Worm (Caenorhabditis elegans) whole organism, late embryonic: ENCODE measurements around the gene mrps-22.

ENCODE experiments used
- C08G9.2 ChIP-seq: sonication (generic microtip); optimal IDR thresholded peaks from 2 replicates; lab custom pipeline; 2016; ENCODE audit warnings: mild to moderate bottlenecking, missing genetic modification characterization, moderate library complexity, missing compliant biosample characterization
- K02D7.2 ChIP-seq: sonication (generic microtip); optimal IDR thresholded peaks from 2 replicates; lab custom pipeline; 2017; ENCODE audit warnings: mild to moderate bottlenecking, missing genetic modification characterization, missing compliant biosample characterization
- K09A11.1 ChIP-seq: sonication (generic microtip); optimal IDR thresholded peaks from 2 replicates; lab custom pipeline; 2017; ENCODE audit warnings: antibody characterized with exemption, mild to moderate bottlenecking, missing genetic modification characterization, missing compliant biosample characterization; ENCODE audit not compliant: insufficient read depth
- T23F11.4 ChIP-seq: fragments of 200-800 bp; sonication (Bioruptor generic); optimal IDR thresholded peaks from 2 replicates; lab custom pipeline; 2018; ENCODE audit warnings: mild to moderate bottlenecking, missing genetic modification characterization, missing compliant biosample characterization
- Y22D7AL.16 ChIP-seq: sonication (generic microtip); optimal IDR thresholded peaks from 2 replicates; lab custom pipeline; 2016; ENCODE audit warnings: missing genetic modification characterization, missing compliant biosample characterization
- ahr-1 ChIP-seq: sonication (generic microtip); optimal IDR thresholded peaks from 2 replicates; lab custom pipeline; 2016; ENCODE audit warnings: missing genetic modification characterization, missing compliant biosample characterization
- ama-1 ChIP-seq: fragments of 150-350 bp; optimal IDR thresholded peaks from 2 replicates; lab custom pipeline; 2014
- ceh-18 ChIP-seq: sonication (generic microtip); optimal IDR thresholded peaks from 2 replicates; lab custom pipeline; 2016; ENCODE audit warnings: missing genetic modification characterization, missing compliant biosample characterization
- ceh-19 ChIP-seq: fragments of 200-800 bp; sonication (Bioruptor generic); optimal IDR thresholded peaks from 2 replicates; lab custom pipeline; 2018; ENCODE audit warnings: mild to moderate bottlenecking, missing genetic modification characterization, missing compliant biosample characterization
- ceh-2 ChIP-seq: sonication (generic microtip); optimal IDR thresholded peaks from 2 replicates; lab custom pipeline; 2016; ENCODE audit warnings: missing genotype, missing genetic modification characterization, missing compliant biosample characterization
- ceh-22 ChIP-seq: sonication (generic microtip); optimal IDR thresholded peaks from 2 replicates; lab custom pipeline; 2017; ENCODE audit warnings: missing biosample characterization, missing genetic modification characterization
- ceh-24 ChIP-seq: sonication (generic microtip); optimal IDR thresholded peaks from 2 replicates; lab custom pipeline; 2016; ENCODE audit warnings: mild to moderate bottlenecking, missing genetic modification characterization, missing compliant biosample characterization
- ceh-30 ChIP-seq: fragments of 150-350 bp; optimal IDR thresholded peaks from 2 replicates; lab custom pipeline; 2014; ENCODE audit warnings: missing biosample characterization, missing genetic modification characterization
- ceh-45 ChIP-seq: fragments of 200-800 bp; sonication (Bioruptor generic); IDR thresholded peaks from 2 replicates; pipeline ENCODE4 v1.3.6; 2022; ENCODE audit warnings: missing genetic modification reagents, missing genetic modification characterization, missing compliant biosample characterization
- ceh-48 ChIP-seq: sonication (generic microtip); optimal IDR thresholded peaks from 2 replicates; lab custom pipeline; 2016; ENCODE audit warnings: missing genetic modification characterization, inconsistent platforms, missing compliant biosample characterization
- ceh-9 ChIP-seq: sonication (generic microtip); optimal IDR thresholded peaks from 2 replicates; lab custom pipeline; 2016; ENCODE audit warnings: mild to moderate bottlenecking, missing genetic modification characterization, inconsistent platforms, missing compliant biosample characterization
- che-1 ChIP-seq: sonication (generic microtip); optimal IDR thresholded peaks from 2 replicates; lab custom pipeline; 2016; ENCODE audit warnings: mild to moderate bottlenecking, missing genetic modification characterization, missing compliant biosample characterization
- dmd-4 ChIP-seq: sonication (generic microtip); optimal IDR thresholded peaks from 2 replicates; lab custom pipeline; 2016; ENCODE audit warnings: borderline replicate concordance, missing genetic modification characterization, missing compliant biosample characterization
- dve-1 ChIP-seq: sonication (generic microtip); optimal IDR thresholded peaks from 2 replicates; lab custom pipeline; 2017; ENCODE audit warnings: antibody characterized with exemption, mild to moderate bottlenecking, missing genetic modification characterization, missing compliant biosample characterization
- elt-2 ChIP-seq: sonication (generic microtip); optimal IDR thresholded peaks from 2 replicates; lab custom pipeline; 2016; ENCODE audit warnings: missing genetic modification reagents, missing genetic modification characterization, missing compliant biosample characterization
- elt-4 ChIP-seq: sonication (generic microtip); optimal IDR thresholded peaks from 2 replicates; lab custom pipeline; 2016; ENCODE audit warnings: missing genetic modification characterization, missing compliant biosample characterization
- ets-4 ChIP-seq: sonication (generic microtip); optimal IDR thresholded peaks from 2 replicates; lab custom pipeline; 2016; ENCODE audit warnings: missing genetic modification characterization, missing compliant biosample characterization
- fax-1 ChIP-seq: sonication (generic microtip); optimal IDR thresholded peaks from 2 replicates; lab custom pipeline; 2016; ENCODE audit warnings: missing genotype, missing genetic modification characterization, missing compliant biosample characterization
- fkh-10 ChIP-seq: fragments of 150-350 bp; optimal IDR thresholded peaks from 2 replicates; lab custom pipeline; 2014; ENCODE audit warnings: missing biosample characterization, missing genetic modification reagents, missing genetic modification characterization
- hlh-13 ChIP-seq: fragments of 200-800 bp; sonication (Bioruptor generic); optimal IDR thresholded peaks from 2 replicates; lab custom pipeline; 2018; ENCODE audit warnings: mild to moderate bottlenecking, missing genetic modification characterization, missing compliant biosample characterization
- hlh-6 ChIP-seq: sonication (generic microtip); optimal IDR thresholded peaks from 2 replicates; lab custom pipeline; 2016; ENCODE audit warnings: missing genotype, missing genetic modification characterization, missing compliant biosample characterization
- lin-11 ChIP-seq: fragments of 200-800 bp; sonication (Bioruptor generic); optimal IDR thresholded peaks from 2 replicates; lab custom pipeline; 2018; ENCODE audit warnings: mild to moderate bottlenecking, missing genetic modification characterization, missing compliant biosample characterization
- nfya-1 ChIP-seq: sonication (generic microtip); optimal IDR thresholded peaks from 2 replicates; lab custom pipeline; 2017; ENCODE audit warnings: missing genetic modification characterization, mild to moderate bottlenecking, missing compliant biosample characterization, antibody characterized with exemption, moderate library complexity
- nhr-232 ChIP-seq: sonication (generic microtip); optimal IDR thresholded peaks from 2 replicates; lab custom pipeline; 2016; ENCODE audit warnings: missing genetic modification characterization, missing compliant biosample characterization
- npax-4 ChIP-seq: sonication (generic microtip); optimal IDR thresholded peaks from 2 replicates; lab custom pipeline; 2016; ENCODE audit warnings: missing genetic modification characterization, missing compliant biosample characterization
- pag-3 ChIP-seq: sonication (generic microtip); optimal IDR thresholded peaks from 2 replicates; lab custom pipeline; 2016; ENCODE audit warnings: missing compliant biosample characterization, missing genetic modification characterization, borderline replicate concordance
- pax-1 ChIP-seq: fragments of 150-350 bp; optimal IDR thresholded peaks from 2 replicates; lab custom pipeline; 2014; ENCODE audit warnings: missing biosample characterization, missing genetic modification characterization
- pha-2 ChIP-seq: sonication (generic microtip); optimal IDR thresholded peaks from 2 replicates; lab custom pipeline; 2017; ENCODE audit warnings: mild to moderate bottlenecking, missing genetic modification characterization, missing compliant biosample characterization
- pros-1 ChIP-seq: fragments of 150-350 bp; optimal IDR thresholded peaks from 2 replicates; lab custom pipeline; 2014; ENCODE audit warnings: missing biosample characterization, missing genetic modification reagents, missing genetic modification characterization
- ref-2 ChIP-seq: sonication (generic microtip); optimal IDR thresholded peaks from 2 replicates; lab custom pipeline; 2016; ENCODE audit warnings: missing genetic modification characterization, missing compliant biosample characterization
- rnt-1 ChIP-seq: sonication (generic microtip); optimal IDR thresholded peaks from 2 replicates; lab custom pipeline; 2016; ENCODE audit warnings: missing genetic modification characterization, missing compliant biosample characterization
- sdc-2 ChIP-seq: sonication (generic microtip); optimal IDR thresholded peaks from 2 replicates; lab custom pipeline; 2016; ENCODE audit warnings: missing genotype, missing genetic modification characterization, missing compliant biosample characterization
- sox-4 ChIP-seq: sonication (generic microtip); optimal IDR thresholded peaks from 2 replicates; lab custom pipeline; 2017; ENCODE audit warnings: mild to moderate bottlenecking, missing genetic modification characterization, inconsistent platforms, missing compliant biosample characterization
- tbx-2 ChIP-seq: sonication (generic microtip); optimal IDR thresholded peaks from 2 replicates; lab custom pipeline; 2016; ENCODE audit warnings: missing genetic modification characterization, missing compliant biosample characterization
- ttx-3 ChIP-seq: sonication (generic microtip); optimal IDR thresholded peaks from 2 replicates; lab custom pipeline; 2016; ENCODE audit warnings: missing genetic modification reagents, missing genetic modification characterization, missing compliant biosample characterization
- unc-3 ChIP-seq, 2 experiments: fragments of 200-800 bp in 1 of 2; sonication (Bioruptor generic) in 1 of 2; sonication (generic microtip) in 1 of 2; conservative IDR thresholded peaks in 1 of 2; optimal IDR thresholded peaks in 1 of 2; 2 replicates each; pipeline versions ENCODE4 v1.3.6 to Lab custom; 2016 to 2022; ENCODE audit warnings: missing compliant biosample characterization in 2 of 2, missing genetic modification characterization in 2 of 2, missing genetic modification reagents in 1 of 2
- unc-42 ChIP-seq: sonication (generic microtip); optimal IDR thresholded peaks from 2 replicates; lab custom pipeline; 2016; ENCODE audit warnings: missing genotype, missing genetic modification characterization, missing compliant biosample characterization
- unc-86 ChIP-seq: sonication (generic microtip); optimal IDR thresholded peaks from 2 replicates; lab custom pipeline; 2016; ENCODE audit warnings: missing genetic modification characterization, missing compliant biosample characterization
- zip-5 ChIP-seq: sonication (generic microtip); optimal IDR thresholded peaks from 2 replicates; lab custom pipeline; 2016; ENCODE audit warnings: missing genetic modification characterization, missing compliant biosample characterization
- ztf-16 ChIP-seq: sonication (generic microtip); optimal IDR thresholded peaks from 2 replicates; lab custom pipeline; 2017; ENCODE audit warnings: missing genetic modification characterization, missing compliant biosample characterization

mrps-22 gene

ce11 chrII:10563368-10563767 is 19.1 kb upstream of the mrps-22 start, which contains the start of gene cdc-48.1 (continued):
- TF ChIP-seq unc-86 (tag; lab: Kevin White, UChicago), result peak; percentile 97
- peak; percentile 35 for TF ChIP-seq hlh-6 (tag; lab: Kevin White, UChicago)
- peak; percentile 92 for TF ChIP-seq fkh-10 (GFP tag; lab: Kevin White, UChicago)
- TF ChIP-seq unc-3 (GFP tag; conservative IDR thresholded peaks at IDR 0.05; lab: Robert Waterston, UW), result peak; percentile 76
- TF ChIP-seq unc-3 (tag; optimal IDR thresholded peaks at IDR 0.05; lab: Kevin White, UChicago), result peak; percentile 92
- peak; percentile 95 for TF ChIP-seq ceh-30 (tag; lab: Kevin White, UChicago)
- TF ChIP-seq che-1 (tag; lab: Kevin White, UChicago), result peak; percentile 51
- peak; percentile 85 for TF ChIP-seq T23F11.4 (GFP tag; lab: Kevin White, UChicago)
- peak; percentile 70 for TF ChIP-seq dmd-4 (tag; lab: Kevin White, UChicago)
- peak; percentile 24 for TF ChIP-seq hlh-13 (GFP tag; lab: Kevin White, UChicago)
- TF ChIP-seq ama-1 (lab: Kevin White, UChicago), result no peak
- TF ChIP-seq pros-1, result peak; percentile 91
- peak; percentile 95 for TF ChIP-seq ets-4
- TF ChIP-seq elt-2 (tag; lab: Kevin White, UChicago), result peak; percentile 96
- TF ChIP-seq lin-11 (tag; lab: Kevin White, UChicago), result peak; percentile 70
- peak; percentile 79 for TF ChIP-seq sdc-2
- TF ChIP-seq dve-1 (tag; lab: Kevin White, UChicago), result peak; percentile 99
- peak; percentile 99 for TF ChIP-seq tbx-2 (tag; lab: Kevin White, UChicago)
- TF ChIP-seq ceh-18 (tag; lab: Kevin White, UChicago), result peak; percentile 100
- peak; percentile 61 for TF ChIP-seq ahr-1 (tag; lab: Kevin White, UChicago)
- TF ChIP-seq ttx-3 (tag; lab: Kevin White, UChicago), result peak; percentile 68
- TF ChIP-seq elt-4 (tag; lab: Kevin White, UChicago), result no peak
- peak; percentile 84 for TF ChIP-seq ceh-19
- TF ChIP-seq ceh-2 (tag; lab: Kevin White, UChicago), result peak; percentile 74
- TF ChIP-seq ceh-22 (tag; lab: Kevin White, UChicago), result no peak
- TF ChIP-seq K02D7.2, result peak; percentile 79
- peak; percentile 68 for TF ChIP-seq sox-4 (tag; lab: Kevin White, UChicago)
- peak; percentile 72 for TF ChIP-seq fax-1 (tag; lab: Kevin White, UChicago)
- peak; percentile 30 for TF ChIP-seq zip-5 (tag; lab: Kevin White, UChicago)
- peak; percentile 81 for TF ChIP-seq ceh-48 (tag; lab: Kevin White, UChicago)
- peak; percentile 68; the same call in 1 of the 2 replicates for TF ChIP-seq ceh-45 (GFP tag; lab: Robert Waterston, UW)
- TF ChIP-seq npax-4, result peak; percentile 20
- TF ChIP-seq pag-3 (tag; lab: Kevin White, UChicago), result peak; percentile 93
- TF ChIP-seq nfya-1 (tag; lab: Kevin White, UChicago), result peak; percentile 99
- TF ChIP-seq unc-42 (tag; lab: Kevin White, UChicago), result peak; percentile 100
- peak; percentile 90 for TF ChIP-seq K09A11.1 (tag; lab: Kevin White, UChicago)
- peak; percentile 77 for TF ChIP-seq Y22D7AL.16 (tag; lab: Kevin White, UChicago)
- peak; percentile 99 for TF ChIP-seq ref-2
- TF ChIP-seq pha-2, result peak; percentile 82
- TF ChIP-seq nhr-232 (tag; lab: Kevin White, UChicago), result no peak
- no peak for TF ChIP-seq ceh-9 (tag; lab: Kevin White, UChicago)
- TF ChIP-seq pax-1 (tag; lab: Kevin White, UChicago), result peak; percentile 96
- TF ChIP-seq C08G9.2 (tag; lab: Kevin White, UChicago), result peak; percentile 84
- peak; percentile 91 for TF ChIP-seq ztf-16
- peak; percentile 98 for TF ChIP-seq rnt-1 (tag; lab: Kevin White, UChicago)
- peak; percentile 57 for TF ChIP-seq ceh-24 (tag; lab: Kevin White, UChicago)
- TF ChIP-seq, all 69 proteins: peak for 60
